Worm (Caenorhabditis elegans) whole organism, L2 larva: ENCODE measurements around the gene gtl-1.

Experiments
- C34F6.9 ChIP-seq: fragments of 150-350 bp; optimal IDR thresholded peaks from 2 replicates; lab custom pipeline; 2014; ENCODE audit warnings: missing biosample characterization, missing genetic modification characterization
- F13H6.1 ChIP-seq: sonication (generic microtip); optimal IDR thresholded peaks from 2 replicates; lab custom pipeline; 2016; ENCODE audit warnings: missing genetic modification characterization, missing compliant biosample characterization
- Y55F3AM.14 ChIP-seq: fragments of 200-800 bp; sonication (Bioruptor generic); optimal IDR thresholded peaks from 2 replicates; lab custom pipeline; 2018; ENCODE audit warnings: mild to moderate bottlenecking, missing genetic modification characterization, missing compliant biosample characterization
- alr-1 ChIP-seq: fragments of 150-350 bp; optimal IDR thresholded peaks from 2 replicates; lab custom pipeline; 2014; ENCODE audit warnings: missing biosample characterization, missing genetic modification characterization
- aly-2 ChIP-seq: fragments of 150-350 bp; optimal IDR thresholded peaks from 2 replicates; lab custom pipeline; 2014; ENCODE audit warnings: missing biosample characterization, missing genetic modification characterization
- ama-1 ChIP-seq: fragments of 150-350 bp; optimal IDR thresholded peaks from 2 replicates; lab custom pipeline; 2018; ENCODE audit warnings: inconsistent platforms
- blmp-1 ChIP-seq: sonication (generic microtip); optimal IDR thresholded peaks from 2 replicates; lab custom pipeline; 2017; ENCODE audit warnings: missing genetic modification characterization, mild to moderate bottlenecking, missing compliant biosample characterization, antibody characterized with exemption, moderate library complexity; ENCODE audit not compliant: insufficient read depth
- ceh-16 ChIP-seq: fragments of 150-350 bp; optimal IDR thresholded peaks from 2 replicates; lab custom pipeline; 2014; ENCODE audit warnings: missing biosample characterization, missing genetic modification characterization
- ceh-82 ChIP-seq: fragments of 150-350 bp; optimal IDR thresholded peaks from 2 replicates; lab custom pipeline; 2014; ENCODE audit warnings: missing biosample characterization, missing genetic modification characterization
- crh-2 ChIP-seq: sonication (generic microtip); optimal IDR thresholded peaks from 2 replicates; lab custom pipeline; 2017; ENCODE audit warnings: missing biosample characterization, missing genetic modification characterization
- dmd-4 ChIP-seq: sonication (generic microtip); optimal IDR thresholded peaks from 2 replicates; lab custom pipeline; 2017; ENCODE audit warnings: missing biosample characterization, missing genetic modification characterization
- egl-27 ChIP-seq: sonication (generic microtip); optimal IDR thresholded peaks from 3 replicates; lab custom pipeline; 2017; ENCODE audit warnings: missing biosample characterization, missing genetic modification reagents, missing genetic modification characterization
- elt-3 ChIP-seq: sonication (generic microtip); optimal IDR thresholded peaks from 2 replicates; lab custom pipeline; 2017; ENCODE audit warnings: missing biosample characterization, missing genetic modification characterization
- fos-1 ChIP-seq: fragments of 150-350 bp; optimal IDR thresholded peaks from 2 replicates; lab custom pipeline; 2014; ENCODE audit warnings: missing biosample characterization, missing genetic modification characterization
- gmeb-1 ChIP-seq: fragments of 150-350 bp; optimal IDR thresholded peaks from 2 replicates; lab custom pipeline; 2014; ENCODE audit warnings: missing biosample characterization, missing genetic modification characterization
- lin-11 ChIP-seq: fragments of 150-350 bp; sonication (generic microtip); optimal IDR thresholded peaks from 2 replicates; lab custom pipeline; 2014; ENCODE audit warnings: missing biosample characterization, missing genetic modification characterization, inconsistent platforms, mixed read lengths
- lin-13 ChIP-seq: fragments of 150-350 bp; optimal IDR thresholded peaks from 2 replicates; lab custom pipeline; 2014; ENCODE audit warnings: missing biosample characterization, missing genetic modification reagents, missing genetic modification characterization
- lin-39 ChIP-seq: fragments of 150-350 bp; optimal IDR thresholded peaks from 2 replicates; lab custom pipeline; 2014; ENCODE audit warnings: missing biosample characterization, missing genetic modification reagents, missing genetic modification characterization
- mab-5 ChIP-seq: fragments of 150-350 bp; optimal IDR thresholded peaks from 2 replicates; lab custom pipeline; 2014; ENCODE audit warnings: missing biosample characterization, missing genetic modification characterization
- nhr-10 ChIP-seq: sonication (generic microtip); optimal IDR thresholded peaks from 2 replicates; lab custom pipeline; 2017; ENCODE audit warnings: missing biosample characterization, missing genetic modification characterization
- nhr-11 ChIP-seq: fragments of 150-350 bp; optimal IDR thresholded peaks from 2 replicates; lab custom pipeline; 2014; ENCODE audit warnings: missing biosample characterization, missing genetic modification characterization
- nhr-12 ChIP-seq: fragments of 150-350 bp; optimal IDR thresholded peaks from 2 replicates; lab custom pipeline; 2014; ENCODE audit warnings: missing biosample characterization, missing genetic modification characterization
- nhr-129 ChIP-seq: fragments of 150-350 bp; optimal IDR thresholded peaks from 2 replicates; lab custom pipeline; 2014; ENCODE audit warnings: missing biosample characterization, missing genetic modification characterization
- nhr-21 ChIP-seq: fragments of 150-350 bp; optimal IDR thresholded peaks from 2 replicates; lab custom pipeline; 2014; ENCODE audit warnings: missing biosample characterization, missing genetic modification characterization
- nhr-23 ChIP-seq: fragments of 150-350 bp; optimal IDR thresholded peaks from 2 replicates; lab custom pipeline; 2014; ENCODE audit warnings: missing biosample characterization, missing genetic modification reagents, missing genetic modification characterization
- nhr-25 ChIP-seq: fragments of 150-350 bp; sonication (generic microtip); optimal IDR thresholded peaks from 3 replicates; lab custom pipeline; 2014; ENCODE audit warnings: missing biosample characterization, missing genetic modification characterization
- nhr-6 ChIP-seq: fragments of 150-350 bp; optimal IDR thresholded peaks from 2 replicates; lab custom pipeline; 2014; ENCODE audit warnings: missing biosample characterization, missing genetic modification characterization
- peb-1 ChIP-seq: fragments of 150-350 bp; optimal IDR thresholded peaks from 2 replicates; lab custom pipeline; 2014; ENCODE audit warnings: missing biosample characterization, missing genetic modification characterization
- sem-4 ChIP-seq: fragments of 150-350 bp; optimal IDR thresholded peaks from 2 replicates; lab custom pipeline; 2014; ENCODE audit warnings: missing biosample characterization, missing genetic modification reagents, missing genetic modification characterization
- sma-3 ChIP-seq: sonication (generic microtip); optimal IDR thresholded peaks from 2 replicates; lab custom pipeline; 2016; ENCODE audit warnings: missing genetic modification reagents, missing genetic modification characterization, missing compliant biosample characterization
- sma-9 ChIP-seq, 2 experiments: fragments of 150-350 bp in 1 of 2; sonication (generic microtip) in 1 of 2; optimal IDR thresholded peaks; 2 replicates each; lab custom pipeline; 2014 to 2016; ENCODE audit warnings: missing genetic modification characterization in 2 of 2, mild to moderate bottlenecking in 1 of 2, missing biosample characterization in 1 of 2, missing compliant biosample characterization in 1 of 2, missing genetic modification reagents in 1 of 2, moderate library complexity in 1 of 2
- snpc-4 ChIP-seq: fragments of 150-350 bp; optimal IDR thresholded peaks from 2 replicates; lab custom pipeline; 2014; ENCODE audit warnings: missing biosample characterization, missing genetic modification characterization
- unc-39 ChIP-seq: fragments of 150-350 bp; optimal IDR thresholded peaks from 2 replicates; lab custom pipeline; 2014; ENCODE audit warnings: missing biosample characterization, missing genetic modification characterization
- unc-55 ChIP-seq: fragments of 150-350 bp; sonication (generic microtip); optimal IDR thresholded peaks from 3 replicates; lab custom pipeline; 2014; ENCODE audit warnings: missing biosample characterization, missing genetic modification reagents, missing genetic modification characterization
- unc-62 ChIP-seq: fragments of 150-350 bp; optimal IDR thresholded peaks from 2 replicates; lab custom pipeline; 2014; ENCODE audit warnings: missing biosample characterization, missing genetic modification reagents, missing genetic modification characterization
- ztf-1 ChIP-seq: fragments of 200-800 bp; sonication (Bioruptor generic); conservative IDR thresholded peaks from 2 replicates; pipeline ENCODE4 v1.3.6; 2022; ENCODE audit warnings: missing genetic modification characterization, missing compliant biosample characterization

Gene gtl-1

DNA sequence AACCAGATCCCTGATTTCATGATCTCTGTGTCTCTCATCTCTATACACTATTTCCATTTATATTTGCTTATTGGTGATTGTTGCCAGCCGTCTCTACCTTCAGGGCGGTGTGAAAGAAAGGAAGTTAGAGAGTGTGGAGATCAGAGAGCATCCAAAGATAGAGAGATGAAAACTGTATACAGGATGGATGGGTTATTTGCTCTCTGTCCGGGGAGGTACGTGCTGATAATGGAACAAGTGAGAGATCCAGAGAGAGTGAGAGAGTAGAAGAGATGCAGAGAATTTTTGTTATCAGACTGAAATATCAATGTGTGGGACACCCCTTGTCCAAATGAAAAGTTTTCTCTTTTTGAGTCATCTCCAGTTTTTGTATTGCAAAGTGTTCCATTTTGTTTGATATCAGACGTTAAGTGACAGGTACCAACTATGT lies 24.8 kb upstream of the gtl-1 start (continued):
- TF ChIP-seq mab-5 (tag; lab: Kevin White, UChicago): no peak
- no peak for TF ChIP-seq aly-2 (tag; lab: Kevin White, UChicago)
- no peak for TF ChIP-seq ceh-82 (tag; lab: Kevin White, UChicago)
- TF ChIP-seq blmp-1 (tag; lab: Kevin White, UChicago): no peak
- peak; percentile 17 for TF ChIP-seq nhr-129 (tag; lab: Kevin White, UChicago)
- TF ChIP-seq ceh-16 (tag; lab: Kevin White, UChicago): no peak
- no peak for TF ChIP-seq alr-1 (tag; lab: Kevin White, UChicago)
- TF ChIP-seq lin-39 (tag; lab: Kevin White, UChicago): no peak
- no peak for TF ChIP-seq nhr-25 (tag; lab: Kevin White, UChicago)
- TF ChIP-seq C34F6.9 (tag; lab: Kevin White, UChicago): no peak
- TF ChIP-seq F13H6.1 (tag; lab: Kevin White, UChicago): peak; percentile 84
- no peak for TF ChIP-seq egl-27 (tag; lab: Kevin White, UChicago)
- peak; percentile 97 for TF ChIP-seq fos-1 (tag; lab: Kevin White, UChicago)
- no peak for TF ChIP-seq nhr-21 (tag; lab: Kevin White, UChicago)
- no peak for TF ChIP-seq ama-1 (lab: Kevin White, UChicago)

- TF ChIP-seq ceh-82 (tag; lab: Kevin White, UChicago) (no peak), nhr-21 (tag; lab: Kevin White, UChicago) (no peak), dmd-4 (tag; lab: Kevin White, UChicago) (no peak), elt-3 (tag; lab: Kevin White, UChicago) (no peak), lin-11 (tag; lab: Kevin White, UChicago) (no peak), fos-1 (tag; lab: Kevin White, UChicago) (no peak), snpc-4 (tag; lab: Kevin White, UChicago) (no peak), unc-55 (GFP tag; lab: Kevin White, UChicago) (no peak), ztf-1 (no peak), crh-2 (no peak), nhr-11 (tag; lab: Kevin White, UChicago) (no peak), F13H6.1 (tag; lab: Kevin White, UChicago) (no peak), sma-9 (GFP tag; optimal IDR thresholded peaks at IDR 0.05; lab: Kevin White, UChicago) (no peak), sma-9 (tag; optimal IDR thresholded peaks at IDR 0.05; lab: Kevin White, UChicago) (no peak)
- TF ChIP-seq, all 48 proteins: peak for 0
These were observed 16.7 kb upstream of the gtl-1 start for ce11 chrIV:11276026-11276425.

DNA sequence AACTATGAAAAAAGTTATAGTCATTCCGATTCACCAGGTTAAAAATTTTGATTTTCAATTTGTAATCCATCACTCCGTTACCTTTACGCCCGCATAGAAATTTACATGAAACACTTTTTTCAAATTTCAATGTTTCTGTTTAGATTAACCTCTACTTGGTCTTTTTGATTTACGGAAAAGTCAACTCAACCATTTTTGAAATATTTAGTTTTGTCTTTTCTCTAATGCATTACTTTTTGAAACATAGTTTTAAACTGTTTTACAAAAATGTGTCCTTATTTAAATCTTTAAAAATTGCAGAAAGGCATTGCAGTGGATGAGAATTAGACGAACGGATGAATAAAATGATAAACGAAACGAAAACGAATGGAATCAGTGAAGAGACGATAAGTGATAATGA lies 13.8 kb upstream of the gtl-1 start, which contains the start of gene gtl-2:
TSS of gene gtl-2 (plus strand) at position 301 of the 400 bp plus-strand sequence.
- TF ChIP-seq sma-3 (GFP tag; lab: Kevin White, UChicago) (no peak), Y55F3AM.14 (no peak), ceh-82 (tag; lab: Kevin White, UChicago) (no peak), nhr-12 (tag; lab: Kevin White, UChicago) (no peak), sem-4 (no peak), unc-55 (GFP tag; lab: Kevin White, UChicago) (no peak), F13H6.1 (tag; lab: Kevin White, UChicago) (no peak), nhr-10 (no peak), peb-1 (tag; lab: Kevin White, UChicago) (no peak), gmeb-1 (tag; lab: Kevin White, UChicago) (no peak), nhr-6 (tag; lab: Kevin White, UChicago) (no peak), dmd-4 (tag; lab: Kevin White, UChicago) (no peak), unc-39 (tag; lab: Kevin White, UChicago) (no peak), lin-13 (GFP tag; lab: Kevin White, UChicago) (no peak), lin-39 (tag; lab: Kevin White, UChicago) (no peak), snpc-4 (tag; lab: Kevin White, UChicago) (no peak), unc-62 (no peak), nhr-11 (tag; lab: Kevin White, UChicago) (no peak), ceh-16 (tag; lab: Kevin White, UChicago) (no peak), crh-2 (no peak)

DNA sequence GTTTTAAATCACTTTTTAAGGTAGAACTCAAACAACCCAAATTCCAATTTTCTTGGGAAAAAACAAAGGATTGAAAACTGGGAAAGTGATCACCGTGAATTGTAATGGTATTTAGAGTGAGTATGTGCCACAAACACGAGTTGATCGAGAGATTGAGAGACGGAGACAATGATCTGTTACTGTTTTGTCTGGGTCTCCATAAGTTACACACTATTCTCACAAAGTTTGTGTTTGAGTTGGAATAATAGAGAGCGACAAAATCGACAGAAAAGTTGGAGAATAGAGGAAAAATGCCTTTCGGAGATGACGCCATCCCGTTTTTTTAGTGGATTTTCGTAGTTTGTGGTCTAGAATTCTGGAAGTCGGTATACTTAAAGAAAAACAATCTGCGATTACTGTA lies 11.9 kb upstream of the gtl-1 start, which contains the start of gene nhr-7:
TSS of gene nhr-7 (minus strand) at position 101 of the 400 bp plus-strand sequence.
- TF ChIP-seq nhr-129 (tag; lab: Kevin White, UChicago): peak; percentile 32
- TF ChIP-seq nhr-23 (tag; lab: Kevin White, UChicago): no peak
